Worm (Caenorhabditis elegans) whole organism, young adult: ENCODE results near the gene F14F3.5.

ENCODE experiments used
- D2030.7 ChIP-seq: fragments of 200-800 bp; sonication (Bioruptor generic); IDR thresholded peaks from 2 replicates; pipeline ENCODE4 v1.3.6; 2022; ENCODE audit warnings: missing genetic modification reagents, missing genetic modification characterization, missing compliant biosample characterization
- F10E7.11 ChIP-seq: sonication (generic microtip); optimal IDR thresholded peaks from 2 replicates; lab custom pipeline; 2017; ENCODE audit warnings: mild to moderate bottlenecking, missing genetic modification characterization, moderate library complexity, missing compliant biosample characterization
- F52B5.7 ChIP-seq: sonication (generic microtip); optimal IDR thresholded peaks from 2 replicates; lab custom pipeline; 2016; ENCODE audit warnings: mild to moderate bottlenecking, missing genetic modification characterization, missing compliant biosample characterization
- K12H6.12 ChIP-seq: fragments of 200-800 bp; sonication (Bioruptor generic); optimal IDR thresholded peaks from 2 replicates; lab custom pipeline; 2018; ENCODE audit warnings: mild to moderate bottlenecking, missing genetic modification characterization, missing compliant biosample characterization
- ZK185.1 ChIP-seq: sonication (generic microtip); optimal IDR thresholded peaks from 2 replicates; lab custom pipeline; 2016; ENCODE audit warnings: mild to moderate bottlenecking, missing genetic modification characterization, missing compliant biosample characterization; ENCODE audit not compliant: poor library complexity, severe bottlenecking
- attf-5 ChIP-seq: fragments of 200-800 bp; sonication (Bioruptor generic); optimal IDR thresholded peaks from 2 replicates; lab custom pipeline; 2018; ENCODE audit warnings: mild to moderate bottlenecking, missing genetic modification characterization, missing compliant biosample characterization
- cebp-1 ChIP-seq, 2 experiments: fragments of 200-800 bp in 1 of 2; sonication (Bioruptor generic) in 1 of 2; sonication (generic microtip) in 1 of 2; IDR thresholded peaks in 1 of 2; optimal IDR thresholded peaks in 1 of 2; 2 replicates each; pipeline versions ENCODE4 v1.3.6 to Lab custom; 2017 to 2022; ENCODE audit warnings: missing compliant biosample characterization in 2 of 2, missing genetic modification characterization in 2 of 2, mild to moderate bottlenecking in 1 of 2, missing genetic modification reagents in 1 of 2, moderate library complexity in 1 of 2
- ceh-27 ChIP-seq: fragments of 200-800 bp; sonication (Bioruptor generic); optimal IDR thresholded peaks from 2 replicates; lab custom pipeline; 2018; ENCODE audit warnings: mild to moderate bottlenecking, missing genetic modification characterization, moderate library complexity, missing compliant biosample characterization
- ceh-79 ChIP-seq: sonication (generic microtip); optimal IDR thresholded peaks from 2 replicates; lab custom pipeline; 2017; ENCODE audit warnings: mild to moderate bottlenecking, missing genetic modification characterization, missing compliant biosample characterization
- ceh-91 ChIP-seq: fragments of 200-800 bp; sonication (Bioruptor generic); IDR thresholded peaks from 2 replicates; pipeline ENCODE4 v1.3.6; 2022; ENCODE audit warnings: missing genetic modification reagents, missing genetic modification characterization, missing compliant biosample characterization
- dox-1 ChIP-seq: fragments of 200-800 bp; sonication (Bioruptor generic); IDR thresholded peaks from 2 replicates; pipeline ENCODE4 v1.3.6; 2022; ENCODE audit warnings: missing genetic modification reagents, missing genetic modification characterization, missing compliant biosample characterization
- dpff-1 ChIP-seq: sonication (generic microtip); optimal IDR thresholded peaks from 2 replicates; lab custom pipeline; 2017; ENCODE audit warnings: mild to moderate bottlenecking, missing genetic modification characterization, missing compliant biosample characterization
- egrh-3 ChIP-seq: fragments of 200-800 bp; sonication (Bioruptor generic); IDR thresholded peaks from 2 replicates; pipeline ENCODE4 v1.3.6; 2022; ENCODE audit warnings: missing genetic modification reagents, missing genetic modification characterization, missing compliant biosample characterization
- ekl-4 ChIP-seq: fragments of 200-800 bp; sonication (Bioruptor generic); IDR thresholded peaks from 2 replicates; pipeline ENCODE4 v1.3.6; 2022; ENCODE audit warnings: missing genetic modification reagents, missing genetic modification characterization, missing compliant biosample characterization
- ets-4 ChIP-seq: fragments of 200-800 bp; sonication (Bioruptor generic); optimal IDR thresholded peaks from 2 replicates; lab custom pipeline; 2018; ENCODE audit warnings: mild to moderate bottlenecking, missing genetic modification characterization, missing compliant biosample characterization
- him-1 ChIP-seq: sonication (generic microtip); optimal IDR thresholded peaks from 2 replicates; lab custom pipeline; 2016; ENCODE audit warnings: missing genotype, missing genetic modification reagents, missing genetic modification characterization, missing compliant biosample characterization
- hsf-1 ChIP-seq: fragments of 200-800 bp; sonication (Bioruptor generic); IDR thresholded peaks from 2 replicates; pipeline ENCODE4 v1.3.6; 2022; ENCODE audit warnings: missing genetic modification reagents, missing genetic modification characterization, missing compliant biosample characterization
- let-526 ChIP-seq: fragments of 200-800 bp; sonication (Bioruptor generic); IDR thresholded peaks from 2 replicates; pipeline ENCODE4 v1.3.6; 2022; ENCODE audit warnings: missing genetic modification reagents, missing genetic modification characterization, missing compliant biosample characterization
- lin-35 ChIP-seq, 3 experiments: fragments of 150-350 bp in 2 of 3; sonication (generic microtip) in 1 of 3; optimal IDR thresholded peaks; 2 replicates each; lab custom pipeline; 2014 to 2018; ENCODE audit warnings: missing biosample characterization in 3 of 3, missing genetic modification characterization in 3 of 3, missing genetic modification reagents in 3 of 3
- lin-40 ChIP-seq: sonication (generic microtip); optimal IDR thresholded peaks from 2 replicates; lab custom pipeline; 2016; ENCODE audit warnings: missing genetic modification characterization, mild to moderate bottlenecking, missing compliant biosample characterization, missing genotype, missing genetic modification reagents
- lin-54 ChIP-seq: fragments of 200-800 bp; sonication (Bioruptor generic); optimal IDR thresholded peaks from 2 replicates; lab custom pipeline; 2018; ENCODE audit warnings: mild to moderate bottlenecking, missing genetic modification characterization, missing compliant biosample characterization
- lir-1 ChIP-seq: fragments of 200-800 bp; sonication (Bioruptor generic); conservative IDR thresholded peaks from 2 replicates; pipeline ENCODE4 v1.3.6; 2022; ENCODE audit warnings: missing genetic modification reagents, missing genetic modification characterization, missing compliant biosample characterization
- lsl-1 ChIP-seq: fragments of 200-800 bp; sonication (Bioruptor generic); optimal IDR thresholded peaks from 2 replicates; lab custom pipeline; 2018; ENCODE audit warnings: mild to moderate bottlenecking, missing genetic modification characterization, moderate library complexity, missing compliant biosample characterization
- madf-6 ChIP-seq: fragments of 200-800 bp; sonication (Bioruptor generic); IDR thresholded peaks from 2 replicates; pipeline ENCODE4 v1.3.6; 2022; ENCODE audit warnings: missing genetic modification reagents, missing genetic modification characterization, missing compliant biosample characterization
- mcd-1 ChIP-seq: fragments of 200-800 bp; sonication (Bioruptor generic); IDR thresholded peaks from 2 replicates; pipeline ENCODE4 v1.3.6; 2022; ENCODE audit warnings: missing genetic modification reagents, missing genetic modification characterization, missing compliant biosample characterization
- mes-4 ChIP-seq: sonication (generic microtip); optimal IDR thresholded peaks from 2 replicates; lab custom pipeline; 2016; ENCODE audit warnings: missing genotype, missing genetic modification characterization, missing compliant biosample characterization
- mxl-1 ChIP-seq: sonication (generic microtip); optimal IDR thresholded peaks from 2 replicates; lab custom pipeline; 2016; ENCODE audit warnings: missing genetic modification characterization, missing compliant biosample characterization
- nfya-2 ChIP-seq: fragments of 200-800 bp; sonication (Bioruptor generic); IDR thresholded peaks from 2 replicates; pipeline ENCODE4 v1.3.6; 2022; ENCODE audit warnings: missing genetic modification reagents, missing genetic modification characterization, missing compliant biosample characterization
- nfyb-1 ChIP-seq: fragments of 200-800 bp; sonication (Bioruptor generic); IDR thresholded peaks from 2 replicates; pipeline ENCODE4 v1.3.6; 2022; ENCODE audit warnings: missing genetic modification reagents, missing genetic modification characterization, missing compliant biosample characterization
- nhr-120 ChIP-seq: fragments of 200-800 bp; sonication (Bioruptor generic); IDR thresholded peaks from 2 replicates; pipeline ENCODE4 v1.3.6; 2022; ENCODE audit warnings: missing genetic modification characterization, missing compliant biosample characterization
- nhr-80 ChIP-seq: sonication (generic microtip); optimal IDR thresholded peaks from 2 replicates; lab custom pipeline; 2016; ENCODE audit warnings: missing genetic modification characterization, missing compliant biosample characterization
- pha-4 ChIP-seq: fragments of 150-350 bp; sonication (generic microtip); optimal IDR thresholded peaks from 2 replicates; lab custom pipeline; 2014; ENCODE audit warnings: missing biosample characterization, missing genetic modification reagents, missing genetic modification characterization
- snpc-1.1 ChIP-seq: sonication (generic microtip); optimal IDR thresholded peaks from 2 replicates; lab custom pipeline; 2017; ENCODE audit warnings: missing genetic modification characterization, mild to moderate bottlenecking, missing compliant biosample characterization, antibody characterized with exemption, moderate library complexity, missing genotype, missing genetic modification reagents; ENCODE audit not compliant: insufficient read depth
- snpc-4 ChIP-seq, 5 experiments: fragments of 150-350 bp in 1 of 5; sonication (generic microtip) in 4 of 5; optimal IDR thresholded peaks; 2 replicates each; lab custom pipeline; 2014 to 2018; ENCODE audit warnings: missing genetic modification characterization in 5 of 5, missing biosample characterization in 3 of 5, antibody characterized with exemption in 2 of 5, mild to moderate bottlenecking in 2 of 5, missing compliant biosample characterization in 2 of 5, missing genotype in 2 of 5, moderate library complexity in 2 of 5, missing genetic modification reagents in 1 of 5
- tbp1 ChIP-seq: fragments of 200-800 bp; sonication (Bioruptor generic); optimal IDR thresholded peaks from 2 replicates; lab custom pipeline; 2018; ENCODE audit warnings: mild to moderate bottlenecking, missing genetic modification characterization, missing compliant biosample characterization
- tbx-9 ChIP-seq: sonication (generic microtip); optimal IDR thresholded peaks from 2 replicates; lab custom pipeline; 2016; ENCODE audit warnings: borderline replicate concordance, missing genetic modification characterization, inconsistent platforms, missing compliant biosample characterization
- tlf-1 ChIP-seq: fragments of 200-800 bp; sonication (Bioruptor generic); optimal IDR thresholded peaks from 2 replicates; lab custom pipeline; 2018; ENCODE audit warnings: mild to moderate bottlenecking, missing genetic modification characterization, missing compliant biosample characterization
- ztf-26 ChIP-seq: sonication (generic microtip); optimal IDR thresholded peaks from 2 replicates; lab custom pipeline; 2017; ENCODE audit warnings: missing genetic modification characterization, missing compliant biosample characterization
- ztf-3 ChIP-seq: fragments of 200-800 bp; sonication (Bioruptor generic); optimal IDR thresholded peaks from 2 replicates; lab custom pipeline; 2018; ENCODE audit warnings: mild to moderate bottlenecking, missing genetic modification characterization, missing compliant biosample characterization

The F14F3.5 gene

DNA sequence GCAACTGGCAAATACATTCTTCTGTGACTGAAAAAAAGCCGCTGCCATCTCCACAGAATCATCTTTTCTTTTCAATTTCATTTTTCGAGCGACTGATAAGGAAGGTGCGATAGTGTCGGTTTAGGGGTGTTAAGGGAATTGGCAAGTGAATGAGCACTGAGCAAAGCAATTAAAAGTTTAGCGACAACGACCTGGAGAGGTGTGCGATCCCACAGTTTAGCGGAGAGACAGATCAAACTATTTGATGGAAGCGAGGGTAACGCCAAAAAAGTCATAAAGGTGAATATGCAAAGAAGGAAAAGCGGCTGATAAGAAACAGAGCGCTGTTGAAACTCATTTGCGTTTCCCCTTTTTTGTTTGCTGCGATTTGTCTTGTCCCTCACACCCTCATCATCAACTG, at the start of gene F14F3.5, which contains the start of gene slcf-1:
Gene F14F3.5 (minus strand): TSS at position 234 of the 400 bp plus-strand sequence.
Gene slcf-1 (plus strand): TSS at position 302 of the 400 bp plus-strand sequence.
- TF ChIP-seq dox-1 (peak; percentile 46; the same call in 1 of the 2 replicates), nhr-80 (peak; percentile 88), mes-4 (tag; lab: Kevin White, UChicago) (no peak)
- TF ChIP-seq, all 124 proteins: peak for 2

DNA sequence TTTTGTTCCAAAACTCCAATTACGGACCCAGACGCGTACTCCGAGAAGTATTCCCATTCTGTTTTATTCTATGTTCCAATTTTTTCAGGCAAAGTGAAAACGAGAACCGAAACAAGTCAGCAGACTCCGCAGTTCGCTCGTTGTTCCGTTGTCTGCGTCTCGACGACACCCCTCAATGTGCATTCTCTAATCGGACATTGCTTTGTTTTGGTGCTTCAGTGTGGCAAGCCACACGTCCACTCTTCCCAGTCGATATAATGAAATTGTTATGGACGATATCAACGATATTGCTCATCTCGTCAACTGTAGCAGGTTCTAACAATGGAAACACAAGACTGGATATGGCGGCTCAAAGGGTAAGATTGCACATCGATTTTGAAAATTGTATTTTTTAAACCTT, 47.8 kb upstream of the F14F3.5 start, which contains the start of gene nhx-5:
Gene nhx-5 (plus strand): TSS at position 82 of the 400 bp plus-strand sequence.
- TF ChIP-seq dpff-1 (tag; lab: Kevin White, UChicago) (no peak), nfyb-1 (GFP tag; lab: Robert Waterston, UW) (0 out of 2 replicates have a peak, but pooled peaks have one; percentile 35)

- TF ChIP-seq lin-54 (no peak), pha-4 (tag; lab: Kevin White, UChicago) (no peak), ceh-91 (GFP tag; lab: Robert Waterston, UW) (no peak), nfya-2 (GFP tag; lab: Robert Waterston, UW) (no peak), hsf-1 (no peak), mcd-1 (GFP tag; lab: Robert Waterston, UW) (peak; percentile 67), snpc-4 (GFP tag; optimal IDR thresholded peaks at IDR 0.05; lab: Kevin White, UChicago) (no peak), snpc-4 (tag; optimal IDR thresholded peaks at IDR 0.05; lab: Kevin White, UChicago) (no peak), ceh-27 (GFP tag; lab: Kevin White, UChicago) (peak; percentile 8), F52B5.7 (tag; lab: Kevin White, UChicago) (no peak), ZK185.1 (tag; lab: Kevin White, UChicago) (no peak), lin-40 (tag; lab: Kevin White, UChicago) (peak; percentile 54), tbp1 (no peak), lsl-1 (GFP tag; lab: Kevin White, UChicago) (no peak), madf-6 (GFP tag; lab: Robert Waterston, UW) (no peak), cebp-1 (GFP tag; IDR thresholded peaks at IDR 0.05; lab: Robert Waterston, UW) (peak; percentile 99), cebp-1 (tag; optimal IDR thresholded peaks at IDR 0.05; lab: Kevin White, UChicago) (peak; percentile 100), nhr-80 (peak; percentile 66), attf-5 (peak; percentile 73), K12H6.12 (tag; lab: Kevin White, UChicago) (peak; percentile 42), ztf-3 (GFP tag; lab: Kevin White, UChicago) (no peak)
These were observed 47.4 kb upstream of the F14F3.5 start for ce11 chrX:10576410-10576809.

- TF ChIP-seq nhr-120 (GFP tag; lab: Robert Waterston, UW), result no peak
- no peak for TF ChIP-seq ztf-26 (tag; lab: Kevin White, UChicago)
- TF ChIP-seq mxl-1 (tag; lab: Kevin White, UChicago), result no peak
- TF ChIP-seq, all 124 proteins: peak for 0
These were observed 40.2 kb upstream of the F14F3.5 start, which contains the start of gene bet-2 for ce11 chrX:10569185-10569584. TSS of gene bet-2 (plus strand) at chrX:10569273.

DNA sequence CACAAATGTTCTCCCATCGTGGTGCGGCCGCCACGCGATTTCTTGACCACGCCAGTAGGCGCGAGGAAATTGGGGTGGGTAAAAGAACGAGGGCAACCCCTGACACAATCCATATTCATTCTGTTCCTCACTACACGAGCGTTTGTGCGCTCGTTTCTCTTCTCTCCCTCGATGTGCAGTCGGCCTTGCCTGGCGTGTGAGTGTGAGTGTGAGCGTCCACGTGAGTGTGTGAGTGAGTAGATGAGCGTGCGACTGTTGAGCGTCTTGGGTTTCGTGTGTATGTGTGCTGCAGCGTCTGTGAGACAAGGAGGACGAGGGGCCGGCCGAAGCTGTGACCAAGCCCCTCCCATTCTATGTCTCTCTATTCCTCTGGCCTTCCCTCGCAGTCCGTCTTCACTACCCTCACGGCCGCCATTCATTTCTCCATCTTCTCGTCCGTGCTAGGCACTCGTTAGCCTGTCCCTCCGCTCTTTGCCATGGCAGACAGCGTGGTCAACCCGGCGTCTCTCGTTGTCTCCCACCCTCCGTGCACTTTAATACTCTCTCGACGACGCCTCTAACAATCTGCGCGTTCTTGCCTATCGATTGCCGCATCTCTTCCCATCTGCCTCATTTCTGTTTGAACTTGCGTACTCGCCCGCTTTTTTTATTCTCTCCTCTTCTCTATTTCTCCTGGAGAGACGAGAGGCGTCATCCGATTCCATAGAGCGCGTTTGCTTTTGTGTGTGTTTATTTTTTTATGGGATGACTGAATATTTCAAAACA, 39.5 kb upstream of the F14F3.5 start:
- peak; percentile 95 for TF ChIP-seq K12H6.12 (tag; lab: Kevin White, UChicago)
- peak; percentile 75; the same call in 1 of the 2 replicates for TF ChIP-seq ekl-4 (GFP tag; lab: Robert Waterston, UW)
- no peak for TF ChIP-seq nfya-2 (GFP tag; lab: Robert Waterston, UW)
- peak; percentile 72 for TF ChIP-seq ceh-79 (tag; lab: Kevin White, UChicago)
- peak; percentile 52 for TF ChIP-seq ets-4 (GFP tag; lab: Kevin White, UChicago)
- TF ChIP-seq lsl-1 (GFP tag; lab: Kevin White, UChicago), result no peak
- no peak for TF ChIP-seq him-1
- no peak for TF ChIP-seq snpc-1.1 (tag; lab: Kevin White, UChicago)
- peak; percentile 86 for TF ChIP-seq egrh-3 (GFP tag; lab: Robert Waterston, UW)
- no peak for TF ChIP-seq F10E7.11 (tag; lab: Kevin White, UChicago)
- TF ChIP-seq lir-1 (GFP tag; lab: Robert Waterston, UW), result peak; percentile 98
- no peak for TF ChIP-seq D2030.7 (GFP tag; lab: Robert Waterston, UW)
- no peak for TF ChIP-seq let-526 (GFP tag; lab: Robert Waterston, UW)
- no peak for TF ChIP-seq tbx-9 (tag; lab: Kevin White, UChicago)
- peak; percentile 62 for TF ChIP-seq tlf-1 (GFP tag; lab: Kevin White, UChicago)
- TF ChIP-seq lin-35 (GFP tag; optimal IDR thresholded peaks at IDR 0.05; lab: Kevin White, UChicago), result peak in 1 of 3 experiments; percentile 74
